Worm (Caenorhabditis elegans) whole organism, young adult: Measurements from ENCODE around the gene Y54H5A.2.

Experiments used
- B0019.2 ChIP-seq: fragments of 200-800 bp; sonication (Bioruptor generic); conservative IDR thresholded peaks from 2 replicates; pipeline ENCODE4 v1.3.6; 2022; ENCODE audit warnings: missing genetic modification reagents, missing genetic modification characterization, missing compliant biosample characterization
- B0035.1 ChIP-seq: sonication (generic microtip); optimal IDR thresholded peaks from 2 replicates; lab custom pipeline; 2016; ENCODE audit warnings: missing genetic modification characterization, mild to moderate bottlenecking, missing compliant biosample characterization, missing genotype, missing genetic modification reagents
- C06A6.2 ChIP-seq: fragments of 200-800 bp; sonication (Bioruptor generic); conservative IDR thresholded peaks from 2 replicates; pipeline ENCODE4 v1.3.6; 2022; ENCODE audit warnings: missing genetic modification characterization, missing compliant biosample characterization
- F10E7.11 ChIP-seq: sonication (generic microtip); optimal IDR thresholded peaks from 2 replicates; lab custom pipeline; 2017; ENCODE audit warnings: mild to moderate bottlenecking, missing genetic modification characterization, moderate library complexity, missing compliant biosample characterization
- F22D6.2 ChIP-seq: sonication (generic microtip); optimal IDR thresholded peaks from 2 replicates; lab custom pipeline; 2016; ENCODE audit warnings: mild to moderate bottlenecking, missing genetic modification characterization, missing compliant biosample characterization
- F52B5.7 ChIP-seq: sonication (generic microtip); optimal IDR thresholded peaks from 2 replicates; lab custom pipeline; 2016; ENCODE audit warnings: mild to moderate bottlenecking, missing genetic modification characterization, missing compliant biosample characterization
- F55B11.4 ChIP-seq: sonication (generic microtip); optimal IDR thresholded peaks from 2 replicates; lab custom pipeline; 2016; ENCODE audit warnings: missing compliant biosample characterization, missing genetic modification characterization, borderline replicate concordance; ENCODE audit not compliant: insufficient read depth
- K11D2.4 ChIP-seq: fragments of 200-800 bp; sonication (Bioruptor generic); IDR thresholded peaks from 2 replicates; pipeline ENCODE4 v1.3.6; 2022; ENCODE audit warnings: missing genetic modification reagents, missing genetic modification characterization, missing compliant biosample characterization
- T26A5.8 ChIP-seq: sonication (generic microtip); optimal IDR thresholded peaks from 2 replicates; lab custom pipeline; 2016; ENCODE audit warnings: missing genetic modification characterization, missing compliant biosample characterization
- Y56A3A.18 ChIP-seq: fragments of 200-800 bp; sonication (Bioruptor generic); IDR thresholded peaks from 2 replicates; pipeline ENCODE4 v1.3.6; 2022; ENCODE audit warnings: missing genetic modification reagents, missing genetic modification characterization, missing compliant biosample characterization
- Y79H2A.3 ChIP-seq: fragments of 200-800 bp; sonication (Bioruptor generic); conservative IDR thresholded peaks from 2 replicates; pipeline ENCODE4 v1.3.6; 2022; ENCODE audit warnings: missing genetic modification reagents, missing genetic modification characterization, missing compliant biosample characterization
- Y95B8A.8 ChIP-seq: fragments of 200-800 bp; sonication (Bioruptor generic); IDR thresholded peaks from 2 replicates; pipeline ENCODE4 v1.3.6; 2022; ENCODE audit warnings: missing genetic modification reagents, missing genetic modification characterization, missing compliant biosample characterization
- ZK185.1 ChIP-seq: sonication (generic microtip); optimal IDR thresholded peaks from 2 replicates; lab custom pipeline; 2016; ENCODE audit warnings: mild to moderate bottlenecking, missing genetic modification characterization, missing compliant biosample characterization; ENCODE audit not compliant: poor library complexity, severe bottlenecking
- akir-1 ChIP-seq: fragments of 200-800 bp; sonication (Bioruptor generic); optimal IDR thresholded peaks from 2 replicates; lab custom pipeline; 2018; ENCODE audit warnings: mild to moderate bottlenecking, missing genetic modification characterization, moderate library complexity, missing compliant biosample characterization
- ama-1 ChIP-seq, 3 experiments: fragments of 150-350 bp in 1 of 3; sonication (generic microtip) in 2 of 3; optimal IDR thresholded peaks; 2 replicates each; lab custom pipeline; 2014 to 2018; ENCODE audit warnings: missing biosample characterization in 2 of 3, missing genetic modification characterization in 2 of 3, missing genetic modification reagents in 2 of 3
- aptf-2 ChIP-seq: fragments of 200-800 bp; sonication (Bioruptor generic); conservative IDR thresholded peaks from 2 replicates; pipeline ENCODE4 v1.3.6; 2022; ENCODE audit warnings: missing genetic modification reagents, missing genetic modification characterization, missing compliant biosample characterization
- aptf-3 ChIP-seq: fragments of 200-800 bp; sonication (Bioruptor generic); IDR thresholded peaks from 2 replicates; pipeline ENCODE4 v1.3.6; 2022; ENCODE audit warnings: missing genetic modification characterization, missing compliant biosample characterization
- atf-7 ChIP-seq: sonication (generic microtip); optimal IDR thresholded peaks from 2 replicates; lab custom pipeline; 2017; ENCODE audit warnings: mild to moderate bottlenecking, missing genetic modification characterization, missing compliant biosample characterization
- attf-5 ChIP-seq: fragments of 200-800 bp; sonication (Bioruptor generic); optimal IDR thresholded peaks from 2 replicates; lab custom pipeline; 2018; ENCODE audit warnings: mild to moderate bottlenecking, missing genetic modification characterization, missing compliant biosample characterization
- attf-6 ChIP-seq: fragments of 200-800 bp; sonication (Bioruptor generic); IDR thresholded peaks from 2 replicates; pipeline ENCODE4 v1.3.6; 2022; ENCODE audit warnings: missing genetic modification reagents, missing genetic modification characterization, missing compliant biosample characterization
- bed-1 ChIP-seq: fragments of 200-800 bp; sonication (Bioruptor generic); IDR thresholded peaks from 2 replicates; pipeline ENCODE4 v1.3.6; 2022; ENCODE audit warnings: missing genetic modification reagents, missing genetic modification characterization, missing compliant biosample characterization
- ceh-91 ChIP-seq: fragments of 200-800 bp; sonication (Bioruptor generic); IDR thresholded peaks from 2 replicates; pipeline ENCODE4 v1.3.6; 2022; ENCODE audit warnings: missing genetic modification reagents, missing genetic modification characterization, missing compliant biosample characterization
- chd-7 ChIP-seq: sonication (generic microtip); optimal IDR thresholded peaks from 2 replicates; lab custom pipeline; 2016; ENCODE audit warnings: mild to moderate bottlenecking, missing genetic modification characterization, moderate library complexity, missing compliant biosample characterization
- dpff-1 ChIP-seq: sonication (generic microtip); optimal IDR thresholded peaks from 2 replicates; lab custom pipeline; 2017; ENCODE audit warnings: mild to moderate bottlenecking, missing genetic modification characterization, missing compliant biosample characterization
- efl-1 ChIP-seq: fragments of 150-350 bp; optimal IDR thresholded peaks from 2 replicates; lab custom pipeline; 2014; ENCODE audit warnings: missing biosample characterization, missing genetic modification reagents, missing genetic modification characterization
- egl-18 ChIP-seq: fragments of 200-800 bp; sonication (Bioruptor generic); IDR thresholded peaks from 2 replicates; pipeline ENCODE4 v1.3.6; 2022; ENCODE audit warnings: missing genetic modification reagents, missing genetic modification characterization, missing compliant biosample characterization
- egl-44 ChIP-seq: fragments of 200-800 bp; sonication (Bioruptor generic); IDR thresholded peaks from 2 replicates; pipeline ENCODE4 v1.3.6; 2022; ENCODE audit warnings: missing genetic modification reagents, missing genetic modification characterization, missing compliant biosample characterization
- gei-17 ChIP-seq: fragments of 200-800 bp; sonication (Bioruptor generic); optimal IDR thresholded peaks from 2 replicates; lab custom pipeline; 2018; ENCODE audit warnings: mild to moderate bottlenecking, missing genetic modification characterization, missing compliant biosample characterization
- hlh-12 ChIP-seq: sonication (generic microtip); optimal IDR thresholded peaks from 2 replicates; lab custom pipeline; 2016; ENCODE audit warnings: missing genetic modification characterization, missing compliant biosample characterization
- hlh-26 ChIP-seq: fragments of 200-800 bp; sonication (Bioruptor generic); conservative IDR thresholded peaks from 2 replicates; pipeline ENCODE4 v1.3.6; 2022; ENCODE audit warnings: missing genetic modification reagents, missing genetic modification characterization, missing compliant biosample characterization
- hrde-1 ChIP-seq: sonication (generic microtip); optimal IDR thresholded peaks from 2 replicates; lab custom pipeline; 2016; ENCODE audit warnings: missing genetic modification characterization, mild to moderate bottlenecking, missing compliant biosample characterization, moderate library complexity, missing genotype, missing genetic modification reagents, borderline replicate concordance
- lin-40 ChIP-seq: sonication (generic microtip); optimal IDR thresholded peaks from 2 replicates; lab custom pipeline; 2016; ENCODE audit warnings: missing genetic modification characterization, mild to moderate bottlenecking, missing compliant biosample characterization, missing genotype, missing genetic modification reagents
- lir-1 ChIP-seq: fragments of 200-800 bp; sonication (Bioruptor generic); conservative IDR thresholded peaks from 2 replicates; pipeline ENCODE4 v1.3.6; 2022; ENCODE audit warnings: missing genetic modification reagents, missing genetic modification characterization, missing compliant biosample characterization
- lsl-1 ChIP-seq: fragments of 200-800 bp; sonication (Bioruptor generic); optimal IDR thresholded peaks from 2 replicates; lab custom pipeline; 2018; ENCODE audit warnings: mild to moderate bottlenecking, missing genetic modification characterization, moderate library complexity, missing compliant biosample characterization
- lsy-27 ChIP-seq: sonication (generic microtip); optimal IDR thresholded peaks from 2 replicates; lab custom pipeline; 2017; ENCODE audit warnings: missing genetic modification characterization, mild to moderate bottlenecking, missing compliant biosample characterization, antibody characterized with exemption, missing genotype, borderline replicate concordance; ENCODE audit not compliant: insufficient read depth
- madf-10 ChIP-seq: sonication (generic microtip); optimal IDR thresholded peaks from 2 replicates; lab custom pipeline; 2016; ENCODE audit warnings: mild to moderate bottlenecking, missing genetic modification characterization, missing compliant biosample characterization
- mxl-1 ChIP-seq: sonication (generic microtip); optimal IDR thresholded peaks from 2 replicates; lab custom pipeline; 2016; ENCODE audit warnings: missing genetic modification characterization, missing compliant biosample characterization
- nfya-2 ChIP-seq: fragments of 200-800 bp; sonication (Bioruptor generic); IDR thresholded peaks from 2 replicates; pipeline ENCODE4 v1.3.6; 2022; ENCODE audit warnings: missing genetic modification reagents, missing genetic modification characterization, missing compliant biosample characterization
- nhr-27 ChIP-seq: fragments of 200-800 bp; sonication (Bioruptor generic); optimal IDR thresholded peaks from 2 replicates; lab custom pipeline; 2018; ENCODE audit warnings: mild to moderate bottlenecking, missing genetic modification characterization, moderate library complexity, missing compliant biosample characterization
- nhr-90 ChIP-seq: sonication (generic microtip); optimal IDR thresholded peaks from 2 replicates; lab custom pipeline; 2016; ENCODE audit warnings: missing genotype, mild to moderate bottlenecking, missing genetic modification characterization, missing compliant biosample characterization
- rpc-1 ChIP-seq, 2 experiments: fragments of 150-350 bp in 1 of 2; sonication (generic microtip) in 1 of 2; optimal IDR thresholded peaks; 2 replicates each; lab custom pipeline; 2014 to 2018; ENCODE audit warnings: missing biosample characterization in 1 of 2, missing genetic modification characterization in 1 of 2, missing genetic modification reagents in 1 of 2, missing genotype in 1 of 2
- snpc-1.1 ChIP-seq: sonication (generic microtip); optimal IDR thresholded peaks from 2 replicates; lab custom pipeline; 2017; ENCODE audit warnings: missing genetic modification characterization, mild to moderate bottlenecking, missing compliant biosample characterization, antibody characterized with exemption, moderate library complexity, missing genotype, missing genetic modification reagents; ENCODE audit not compliant: insufficient read depth
- sptf-2 ChIP-seq: fragments of 200-800 bp; sonication (Bioruptor generic); optimal IDR thresholded peaks from 2 replicates; lab custom pipeline; 2018; ENCODE audit warnings: mild to moderate bottlenecking, missing genetic modification characterization, missing compliant biosample characterization
- zfh-2 ChIP-seq: fragments of 200-800 bp; sonication (Bioruptor generic); conservative IDR thresholded peaks from 2 replicates; pipeline ENCODE4 v1.3.6; 2022; ENCODE audit warnings: missing genetic modification reagents, missing genetic modification characterization, missing compliant biosample characterization
- zim-3 ChIP-seq: sonication (generic microtip); optimal IDR thresholded peaks from 2 replicates; lab custom pipeline; 2017; ENCODE audit warnings: mild to moderate bottlenecking, missing genetic modification characterization, moderate library complexity, missing compliant biosample characterization
- ztf-22 ChIP-seq: fragments of 200-800 bp; sonication (Bioruptor generic); optimal IDR thresholded peaks from 2 replicates; lab custom pipeline; 2018; ENCODE audit warnings: mild to moderate bottlenecking, missing genetic modification characterization, moderate library complexity, missing compliant biosample characterization

Y54H5A.2 gene

DNA sequence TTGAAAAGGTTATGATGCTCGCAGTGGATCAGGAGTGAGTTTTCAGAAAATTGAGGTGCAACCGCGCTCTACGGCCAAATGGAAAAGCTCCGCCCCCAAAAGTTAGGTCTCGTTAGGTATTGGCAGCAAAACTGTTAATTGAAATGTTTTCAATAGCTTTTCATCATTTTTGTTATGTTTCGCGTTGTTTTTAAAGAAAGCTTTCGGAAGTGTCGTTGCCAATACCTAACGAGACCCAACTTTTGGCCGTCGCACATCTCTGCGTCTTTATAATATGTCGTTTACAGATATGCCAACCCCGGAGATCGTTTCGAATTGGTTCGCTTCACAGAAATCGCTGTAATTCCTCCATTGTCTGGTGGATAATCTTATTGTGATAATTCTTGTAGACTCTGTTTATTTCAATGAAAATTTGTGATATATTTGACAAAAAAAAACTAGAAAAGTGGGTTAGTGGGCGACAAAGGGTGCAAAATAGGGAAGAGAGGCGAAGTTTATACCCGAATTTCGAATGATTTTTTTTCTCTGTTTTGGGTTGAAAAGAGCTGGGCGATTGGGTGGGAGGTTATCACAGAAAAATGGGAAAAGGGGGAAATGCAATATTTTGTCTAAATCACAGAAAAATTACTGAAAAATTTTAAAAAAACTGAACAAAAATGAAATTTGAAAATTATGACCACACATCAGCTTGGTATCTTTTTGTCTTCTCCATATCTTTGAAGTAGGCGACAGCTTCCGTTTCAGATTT is 47.1 kb upstream of the Y54H5A.2 start (continued):
- TF ChIP-seq sptf-2 (GFP tag; lab: Kevin White, UChicago) (no peak), chd-7 (tag; lab: Kevin White, UChicago) (peak; percentile 61), aptf-2 (GFP tag; lab: Robert Waterston, UW) (no peak), atf-7 (tag; lab: Kevin White, UChicago) (peak; percentile 73), ZK185.1 (tag; lab: Kevin White, UChicago) (peak; percentile 45), madf-10 (tag; lab: Kevin White, UChicago) (peak; percentile 63), ztf-22 (no peak), nhr-27 (tag; lab: Kevin White, UChicago) (no peak), hlh-26 (GFP tag; lab: Robert Waterston, UW) (no peak), snpc-1.1 (tag; lab: Kevin White, UChicago) (no peak), Y95B8A.8 (GFP tag; lab: Robert Waterston, UW) (0 out of 2 replicates have a peak, but pooled peaks have one; percentile 20), egl-18 (GFP tag; lab: Robert Waterston, UW) (no peak), F10E7.11 (tag; lab: Kevin White, UChicago) (no peak), Y56A3A.18 (GFP tag; lab: Robert Waterston, UW) (peak; percentile 56; the same call in 1 of the 2 replicates), akir-1 (GFP tag; lab: Kevin White, UChicago) (no peak), aptf-3 (GFP tag; lab: Robert Waterston, UW) (peak; percentile 7; the same call in 1 of the 2 replicates), zfh-2 (GFP tag; lab: Robert Waterston, UW) (no peak), bed-1 (GFP tag; lab: Robert Waterston, UW) (no peak), C06A6.2 (GFP tag; lab: Robert Waterston, UW) (no peak; the same call in 1 of the 2 replicates), efl-1 (GFP tag; lab: Kevin White, UChicago) (no peak), T26A5.8 (no peak), F52B5.7 (tag; lab: Kevin White, UChicago) (peak; percentile 11), Y79H2A.3 (no peak; the same call in 1 of the 2 replicates), dpff-1 (tag; lab: Kevin White, UChicago) (no peak), nhr-90 (tag; lab: Kevin White, UChicago) (peak; percentile 87), lsl-1 (no peak), attf-5 (peak; percentile 40), F55B11.4 (tag; lab: Kevin White, UChicago) (no peak), hlh-12 (no peak), F22D6.2 (no peak), ceh-91 (GFP tag; lab: Robert Waterston, UW) (no peak), attf-6 (no peak), lir-1 (no peak), K11D2.4 (no peak), gei-17 (GFP tag; lab: Kevin White, UChicago) (peak; percentile 11), zim-3 (tag; lab: Kevin White, UChicago) (peak; percentile 11), lsy-27 (tag; lab: Kevin White, UChicago) (no peak), B0035.1 (no peak), mxl-1 (tag; lab: Kevin White, UChicago) (no peak), lin-40 (tag; lab: Kevin White, UChicago) (peak; percentile 50), rpc-1 (optimal IDR thresholded peaks at IDR 0.05; lab: Kevin White, UChicago) (no peak), rpc-1 (tag; optimal IDR thresholded peaks at IDR 0.05; lab: Kevin White, UChicago) (no peak), egl-44 (GFP tag; lab: Robert Waterston, UW) (no peak; the same call in 1 of the 2 replicates), ama-1 (optimal IDR thresholded peaks at IDR 0.05; lab: Kevin White, UChicago) (no peak), ama-1 (GFP tag; optimal IDR thresholded peaks at IDR 0.05; lab: Kevin White, UChicago) (peak in 1 of 2 experiments; percentile 4), nfya-2 (GFP tag; lab: Robert Waterston, UW) (no peak), B0019.2 (GFP tag; lab: Robert Waterston, UW) (no peak), hrde-1 (no peak)
